Worm (Caenorhabditis elegans) whole organism, L4/young adult: Measurements from ENCODE around the gene smf-1.

Experiments used
- W03F9.2 ChIP-seq: fragments of 150-350 bp; optimal IDR thresholded peaks from 2 replicates; lab custom pipeline; 2014; ENCODE audit warnings: missing biosample characterization, missing genetic modification characterization
- dao-5 ChIP-seq: sonication (generic microtip); optimal IDR thresholded peaks from 2 replicates; lab custom pipeline; 2016; ENCODE audit warnings: missing genotype, missing genetic modification characterization, moderate library complexity, missing compliant biosample characterization
- him-1 ChIP-seq: sonication (generic microtip); optimal IDR thresholded peaks from 2 replicates; lab custom pipeline; 2016; ENCODE audit warnings: missing genotype, missing genetic modification reagents, missing genetic modification characterization, missing compliant biosample characterization

ce11 chrX:6687345-6687744, 35.5 kb downstream of the smf-1 start:
- no peak for TF ChIP-seq him-1 (tag; lab: Kevin White, UChicago)
- no peak for TF ChIP-seq W03F9.2 (tag; lab: Kevin White, UChicago)
- no peak for TF ChIP-seq dao-5 (tag; lab: Kevin White, UChicago)
